Worm (Caenorhabditis elegans) whole organism, early embryonic: ENCODE data around the gene sun-1.

Source experiments
- aly-1 ChIP-seq: sonication (generic microtip); optimal IDR thresholded peaks from 2 replicates; lab custom pipeline; 2016; ENCODE audit warnings: missing genetic modification characterization, missing compliant biosample characterization
- ama-1 ChIP-seq: fragments of 150-350 bp; optimal IDR thresholded peaks from 2 replicates; lab custom pipeline; 2014
- ets-7 ChIP-seq: sonication (generic microtip); optimal IDR thresholded peaks from 2 replicates; lab custom pipeline; 2016; ENCODE audit warnings: missing genotype, missing genetic modification characterization, missing compliant biosample characterization
- hmbx-1 ChIP-seq: sonication (generic microtip); optimal IDR thresholded peaks from 2 replicates; lab custom pipeline; 2016; ENCODE audit warnings: mild to moderate bottlenecking, missing genetic modification characterization, missing compliant biosample characterization
- hmg-4 ChIP-seq: fragments of 200-800 bp; sonication (Bioruptor generic); optimal IDR thresholded peaks from 2 replicates; lab custom pipeline; 2018; ENCODE audit warnings: mild to moderate bottlenecking, missing genetic modification characterization, missing compliant biosample characterization
- pes-1 ChIP-seq: fragments of 200-800 bp; sonication (Bioruptor generic); IDR thresholded peaks from 2 replicates; pipeline ENCODE4 v1.3.6; 2022; ENCODE audit warnings: missing genetic modification reagents, missing genetic modification characterization, missing compliant biosample characterization
- sea-1 ChIP-seq: fragments of 200-800 bp; sonication (Bioruptor generic); conservative IDR thresholded peaks from 2 replicates; pipeline ENCODE4 v1.3.6; 2022; ENCODE audit warnings: missing genetic modification characterization, missing compliant biosample characterization
- tra-4 ChIP-seq: sonication (generic microtip); optimal IDR thresholded peaks from 2 replicates; lab custom pipeline; 2017; ENCODE audit warnings: missing genetic modification characterization, missing compliant biosample characterization

- TF ChIP-seq tra-4 (tag; lab: Kevin White, UChicago) (no peak), hmbx-1 (tag; lab: Kevin White, UChicago) (no peak), ama-1 (no peak), aly-1 (tag; lab: Kevin White, UChicago) (no peak), pes-1 (GFP tag; lab: Robert Waterston, UW) (no peak), ets-7 (tag; lab: Kevin White, UChicago) (no peak), hmg-4 (GFP tag; lab: Kevin White, UChicago) (no peak), sea-1 (GFP tag; lab: Robert Waterston, UW) (no peak)
These were observed 36.2 kb upstream of the sun-1 start for ce11 chrV:13229538-13229937.
